Worm (Caenorhabditis elegans): ENCODE results near the gene vps-33.1.

- TF ChIP-seq madf-2 (tag; optimal IDR thresholded peaks at IDR 0.05) (no peak), ceh-14 (tag; optimal IDR thresholded peaks at IDR 0.05) (no peak), nhr-11 (tag; optimal IDR thresholded peaks at IDR 0.05) (no peak), ceh-18 (tag; optimal IDR thresholded peaks at IDR 0.05) (no peak), eyg-1 (tag; optimal IDR thresholded peaks at IDR 0.05) (no peak), pros-1 (tag; optimal IDR thresholded peaks at IDR 0.05) (no peak), fax-1 (tag; optimal IDR thresholded peaks at IDR 0.05) (no peak), ttx-3 (tag; optimal IDR thresholded peaks at IDR 0.05) (no peak), npax-4 (tag; optimal IDR thresholded peaks at IDR 0.05) (no peak), pha-4 (tag; optimal IDR thresholded peaks at IDR 0.05) (no peak)
Measured at ce11 chrIII:8700289-8700957, at the start of gene vps-33.1, which contains the start of gene sdz-1.

Data from whole organism, late embryonic.